Worm (Caenorhabditis elegans) whole organism, L4 larva: ENCODE results near the gene smg-4.

Source experiments
- D1046.2 ChIP-seq: fragments of 200-800 bp; sonication (Bioruptor generic); IDR thresholded peaks from 2 replicates; pipeline ENCODE4 v1.3.6; 2022; ENCODE audit warnings: missing genetic modification characterization, missing compliant biosample characterization
- F10B5.3 ChIP-seq: sonication (generic microtip); optimal IDR thresholded peaks from 2 replicates; lab custom pipeline; 2016; ENCODE audit warnings: mild to moderate bottlenecking, missing genetic modification characterization, missing compliant biosample characterization
- F37D6.2 ChIP-seq: sonication (generic microtip); optimal IDR thresholded peaks from 2 replicates; lab custom pipeline; 2016; ENCODE audit warnings: mild to moderate bottlenecking, missing genetic modification characterization, missing compliant biosample characterization
- Y5F2A.4 ChIP-seq: fragments of 200-800 bp; sonication (Bioruptor generic); optimal IDR thresholded peaks from 2 replicates; lab custom pipeline; 2018; ENCODE audit warnings: mild to moderate bottlenecking, missing genetic modification characterization, missing compliant biosample characterization
- aly-2 ChIP-seq: sonication (generic microtip); optimal IDR thresholded peaks from 2 replicates; lab custom pipeline; 2018; ENCODE audit warnings: missing biosample characterization, missing genetic modification characterization
- ama-1 ChIP-seq: fragments of 150-350 bp; optimal IDR thresholded peaks from 2 replicates; lab custom pipeline; 2014; ENCODE audit warnings: inconsistent platforms, mixed read lengths
- attf-4 ChIP-seq: sonication (generic microtip); optimal IDR thresholded peaks from 3 replicates; lab custom pipeline; 2017; ENCODE audit warnings: missing biosample characterization, missing genetic modification characterization
- ceh-28 ChIP-seq: fragments of 150-350 bp; optimal IDR thresholded peaks from 2 replicates; lab custom pipeline; 2014; ENCODE audit warnings: missing biosample characterization, missing genetic modification reagents, missing genetic modification characterization
- ceh-44 ChIP-seq: fragments of 200-800 bp; sonication (Bioruptor generic); IDR thresholded peaks from 2 replicates; pipeline ENCODE4 v1.3.6; 2022; ENCODE audit warnings: missing genetic modification reagents, missing genetic modification characterization, missing compliant biosample characterization
- ces-1 ChIP-seq: fragments of 150-350 bp; sonication (generic microtip); optimal IDR thresholded peaks from 4 replicates; lab custom pipeline; 2014; ENCODE audit warnings: missing biosample characterization, missing genetic modification reagents, missing genetic modification characterization
- daf-12 ChIP-seq: fragments of 150-350 bp; optimal IDR thresholded peaks from 2 replicates; lab custom pipeline; 2014; ENCODE audit warnings: missing biosample characterization, missing genetic modification reagents, missing genetic modification characterization
- daf-8 ChIP-seq: fragments of 200-800 bp; sonication (Bioruptor generic); IDR thresholded peaks from 2 replicates; pipeline ENCODE4 v1.3.6; 2022; ENCODE audit warnings: missing genetic modification characterization, missing compliant biosample characterization
- dmd-9 ChIP-seq: fragments of 200-800 bp; sonication (Bioruptor generic); IDR thresholded peaks from 2 replicates; pipeline ENCODE4 v1.3.6; 2022; ENCODE audit warnings: missing genetic modification reagents, missing genetic modification characterization, missing compliant biosample characterization
- dpl-1 ChIP-seq: fragments of 150-350 bp; optimal IDR thresholded peaks from 2 replicates; lab custom pipeline; 2014; ENCODE audit warnings: missing biosample characterization, missing genetic modification reagents, missing genetic modification characterization
- gei-8 ChIP-seq: fragments of 200-800 bp; sonication (Bioruptor generic); optimal IDR thresholded peaks from 2 replicates; lab custom pipeline; 2018; ENCODE audit warnings: mild to moderate bottlenecking, missing genetic modification characterization, missing compliant biosample characterization
- hlh-30 ChIP-seq: sonication (generic microtip); optimal IDR thresholded peaks from 2 replicates; lab custom pipeline; 2017; ENCODE audit warnings: antibody characterized with exemption, mild to moderate bottlenecking, missing genetic modification characterization, missing compliant biosample characterization; ENCODE audit not compliant: insufficient read depth
- hmg-1.1 ChIP-seq: fragments of 200-800 bp; sonication (Bioruptor generic); IDR thresholded peaks from 2 replicates; pipeline ENCODE4 v1.3.6; 2022; ENCODE audit warnings: missing genetic modification reagents, missing genetic modification characterization, missing compliant biosample characterization
- jun-1 ChIP-seq: fragments of 150-350 bp; optimal IDR thresholded peaks from 2 replicates; lab custom pipeline; 2014; ENCODE audit warnings: missing biosample characterization, missing genetic modification reagents, missing genetic modification characterization
- lin-1 ChIP-seq: fragments of 200-800 bp; sonication (Bioruptor generic); IDR thresholded peaks from 2 replicates; pipeline ENCODE4 v1.3.6; 2022; ENCODE audit warnings: missing genetic modification reagents, missing genetic modification characterization, missing compliant biosample characterization
- lin-13 ChIP-seq: fragments of 150-350 bp; optimal IDR thresholded peaks from 2 replicates; lab custom pipeline; 2014; ENCODE audit warnings: missing biosample characterization, missing genetic modification reagents, missing genetic modification characterization
- lin-15B ChIP-seq: fragments of 150-350 bp; sonication (generic microtip); optimal IDR thresholded peaks from 3 replicates; lab custom pipeline; 2014; ENCODE audit warnings: missing biosample characterization, missing genetic modification characterization
- lin-29 ChIP-seq: fragments of 200-800 bp; sonication (Bioruptor generic); IDR thresholded peaks from 2 replicates; pipeline ENCODE4 v1.3.6; 2022; ENCODE audit warnings: missing genetic modification reagents, missing genetic modification characterization, missing compliant biosample characterization
- lin-39 ChIP-seq: fragments of 150-350 bp; optimal IDR thresholded peaks from 2 replicates; lab custom pipeline; 2014; ENCODE audit warnings: missing biosample characterization, missing genetic modification reagents, missing genetic modification characterization
- mdl-1 ChIP-seq, 2 experiments: fragments of 150-350 bp in 1 of 2; sonication (generic microtip) in 1 of 2; optimal IDR thresholded peaks; 2 replicates each; lab custom pipeline; 2014 to 2017; ENCODE audit warnings: missing biosample characterization in 2 of 2, missing genetic modification characterization in 2 of 2
- mes-2 ChIP-seq: sonication (generic microtip); optimal IDR thresholded peaks from 2 replicates; lab custom pipeline; 2016; ENCODE audit warnings: missing genotype, mild to moderate bottlenecking, missing genetic modification characterization, missing compliant biosample characterization; ENCODE audit not compliant: poor library complexity, severe bottlenecking
- mxl-2 ChIP-seq: fragments of 200-800 bp; sonication (Bioruptor generic); conservative IDR thresholded peaks from 2 replicates; pipeline ENCODE4 v1.3.6; 2022; ENCODE audit warnings: missing genetic modification reagents, missing genetic modification characterization, missing compliant biosample characterization
- mxl-3 ChIP-seq: fragments of 200-800 bp; sonication (Bioruptor generic); optimal IDR thresholded peaks from 2 replicates; lab custom pipeline; 2018; ENCODE audit warnings: mild to moderate bottlenecking, missing genetic modification characterization, missing compliant biosample characterization
- nhr-10 ChIP-seq: fragments of 150-350 bp; optimal IDR thresholded peaks from 2 replicates; lab custom pipeline; 2014; ENCODE audit warnings: missing biosample characterization, missing genetic modification characterization
- nhr-102 ChIP-seq: sonication (generic microtip); optimal IDR thresholded peaks from 2 replicates; lab custom pipeline; 2016; ENCODE audit warnings: mild to moderate bottlenecking, missing genetic modification characterization, moderate library complexity, missing compliant biosample characterization
- nhr-11 ChIP-seq: fragments of 150-350 bp; optimal IDR thresholded peaks from 2 replicates; lab custom pipeline; 2014; ENCODE audit warnings: missing biosample characterization, missing genetic modification characterization
- nhr-237 ChIP-seq: sonication (generic microtip); optimal IDR thresholded peaks from 2 replicates; lab custom pipeline; 2017; ENCODE audit warnings: missing biosample characterization, missing genetic modification characterization
- nhr-28 ChIP-seq: fragments of 150-350 bp; optimal IDR thresholded peaks from 2 replicates; lab custom pipeline; 2014; ENCODE audit warnings: missing biosample characterization, missing genetic modification characterization
- nhr-41 ChIP-seq: fragments of 200-800 bp; sonication (Bioruptor generic); IDR thresholded peaks from 2 replicates; pipeline ENCODE4 v1.3.6; 2022; ENCODE audit warnings: missing genetic modification reagents, missing genetic modification characterization, missing compliant biosample characterization
- nhr-42 ChIP-seq: fragments of 200-800 bp; sonication (Bioruptor generic); IDR thresholded peaks from 2 replicates; pipeline ENCODE4 v1.3.6; 2022; ENCODE audit warnings: missing genetic modification characterization, missing compliant biosample characterization
- pha-4 ChIP-seq, 2 experiments: fragments of 150-350 bp in 1 of 2; fragments of 200-800 bp in 1 of 2; sonication (Bioruptor generic) in 1 of 2; IDR thresholded peaks in 1 of 2; optimal IDR thresholded peaks in 1 of 2; 2 replicates each; pipeline versions ENCODE4 v1.3.6 to Lab custom; 2014 to 2022; ENCODE audit warnings: missing genetic modification characterization in 2 of 2, missing genetic modification reagents in 2 of 2, missing biosample characterization in 1 of 2, missing compliant biosample characterization in 1 of 2
- saeg-2 ChIP-seq: fragments of 200-800 bp; sonication (Bioruptor generic); IDR thresholded peaks from 2 replicates; pipeline ENCODE4 v1.3.6; 2022; ENCODE audit warnings: missing genetic modification reagents, missing genetic modification characterization, missing compliant biosample characterization
- skn-1 ChIP-seq: fragments of 150-350 bp; optimal IDR thresholded peaks from 2 replicates; lab custom pipeline; 2014; ENCODE audit warnings: missing biosample characterization, missing genetic modification characterization
- spr-1 ChIP-seq: sonication (generic microtip); optimal IDR thresholded peaks from 2 replicates; lab custom pipeline; 2016; ENCODE audit warnings: mild to moderate bottlenecking, missing genetic modification characterization, missing compliant biosample characterization
- unc-39 ChIP-seq: sonication (generic microtip); optimal IDR thresholded peaks from 2 replicates; lab custom pipeline; 2017; ENCODE audit warnings: missing biosample characterization, missing genetic modification characterization
- unc-62 ChIP-seq, 3 experiments: fragments of 150-350 bp in 1 of 3; sonication (generic microtip); optimal IDR thresholded peaks in 2 of 3; peaks in 1 of 3; 1 replicate in 1 of 3; 2 replicates in 2 of 3; lab custom pipeline; 2014 to 2017; ENCODE audit warnings: missing biosample characterization in 3 of 3, missing genetic modification characterization in 3 of 3, missing genetic modification reagents in 3 of 3, missing genotype in 1 of 3
- vab-7 ChIP-seq: fragments of 200-800 bp; sonication (Bioruptor generic); IDR thresholded peaks from 2 replicates; pipeline ENCODE4 v1.3.6; 2022; ENCODE audit warnings: missing genetic modification reagents, missing genetic modification characterization, missing compliant biosample characterization
- zag-1 ChIP-seq: fragments of 150-350 bp; optimal IDR thresholded peaks from 2 replicates; lab custom pipeline; 2014; ENCODE audit warnings: missing biosample characterization, missing genetic modification characterization
- zfp-2 ChIP-seq: sonication (generic microtip); optimal IDR thresholded peaks from 2 replicates; lab custom pipeline; 2016; ENCODE audit warnings: mild to moderate bottlenecking, missing genetic modification characterization, missing compliant biosample characterization
- zip-2 ChIP-seq: fragments of 150-350 bp; optimal IDR thresholded peaks from 2 replicates; lab custom pipeline; 2014; ENCODE audit warnings: missing biosample characterization, missing genetic modification characterization

Gene smg-4

ce11 chrV:9777645-9778044, at the start of gene smg-4:
Gene smg-4, minus strand, starts transcription at chrV:9777745.
- TF ChIP-seq ceh-44 (GFP tag; lab: Robert Waterston, UW) (no peak), zag-1 (tag; lab: Kevin White, UChicago) (no peak), nhr-42 (no peak), mes-2 (tag; lab: Kevin White, UChicago) (no peak), dpl-1 (GFP tag; lab: Kevin White, UChicago) (no peak), lin-29 (no peak), skn-1 (no peak), nhr-237 (tag; lab: Kevin White, UChicago) (no peak), mxl-2 (GFP tag; lab: Robert Waterston, UW) (no peak), daf-8 (GFP tag; lab: Robert Waterston, UW) (no peak), nhr-41 (no peak), attf-4 (tag; lab: Kevin White, UChicago) (no peak), F10B5.3 (no peak), nhr-10 (no peak), lin-1 (GFP tag; lab: Robert Waterston, UW) (no peak), lin-15B (no peak), ama-1 (no peak), ces-1 (no peak), pha-4 (GFP tag; IDR thresholded peaks at IDR 0.05; lab: Robert Waterston, UW) (no peak), pha-4 (tag; optimal IDR thresholded peaks at IDR 0.05; lab: Kevin White, UChicago) (no peak)

ce11 chrV:9824149-9824548, 46.6 kb upstream of the smg-4 start, which contains the start of gene str-2:
Gene str-2, minus strand, starts transcription at chrV:9824249.
- TF ChIP-seq gei-8 (no peak), hlh-30 (no peak), nhr-28 (tag; lab: Kevin White, UChicago) (no peak), vab-7 (GFP tag; lab: Robert Waterston, UW) (no peak), nhr-11 (tag; lab: Kevin White, UChicago) (no peak), ceh-28 (no peak), hmg-1.1 (no peak), D1046.2 (GFP tag; lab: Robert Waterston, UW) (no peak), skn-1 (no peak), daf-12 (tag; lab: Kevin White, UChicago) (no peak), lin-1 (GFP tag; lab: Robert Waterston, UW) (no peak), mxl-3 (GFP tag; lab: Kevin White, UChicago) (no peak), dmd-9 (GFP tag; lab: Robert Waterston, UW) (no peak), F37D6.2 (tag; lab: Kevin White, UChicago) (no peak), nhr-102 (tag; lab: Kevin White, UChicago) (no peak), zip-2 (tag; lab: Kevin White, UChicago) (no peak)

ce11 chrV:9821724-9822123, 44.2 kb upstream of the smg-4 start, which contains the start of gene str-193:
Gene str-193, minus strand, starts transcription at chrV:9821824.
- TF ChIP-seq unc-62 (GFP tag; optimal IDR thresholded peaks at IDR 0.05 in 1 of 2; lab: Kevin White, UChicago) (peak in 1 of 2 experiments; percentile 6), unc-62 (tag; optimal IDR thresholded peaks at IDR 0.05; lab: Kevin White, UChicago) (no peak), saeg-2 (GFP tag; lab: Robert Waterston, UW) (no peak)
- TF ChIP-seq, all 104 proteins: peak for 1

ce11 chrV:9816390-9816789, 38.8 kb upstream of the smg-4 start, which contains the start of gene sru-31:
Gene sru-31, plus strand, starts transcription at chrV:9816690.
- TF ChIP-seq zfp-2, result no peak
- no peak for TF ChIP-seq lin-15B
- no peak for TF ChIP-seq unc-39 (tag; lab: Kevin White, UChicago)
- TF ChIP-seq spr-1 (tag; lab: Kevin White, UChicago), result no peak
- TF ChIP-seq Y5F2A.4, result no peak
- TF ChIP-seq jun-1 (tag; lab: Kevin White, UChicago), result no peak
- no peak for TF ChIP-seq lin-13 (GFP tag; lab: Kevin White, UChicago)
- TF ChIP-seq nhr-102 (tag; lab: Kevin White, UChicago), result no peak
- no peak for TF ChIP-seq lin-39 (tag; lab: Kevin White, UChicago)
- no peak for TF ChIP-seq aly-2 (tag; lab: Kevin White, UChicago)
- TF ChIP-seq mdl-1 (tag; optimal IDR thresholded peaks at IDR 0.05; lab: Kevin White, UChicago), result no peak
